Worm (Caenorhabditis elegans): ENCODE results near the gene W09H1.3.

The W09H1.3 gene

ce11 chrII:13159869-13160268 is 24.4 kb upstream of the W09H1.3 start:
- TF ChIP-seq med-1 (GFP tag; optimal IDR thresholded peaks at IDR 0.05; ENCODE audit: insufficient read depth) = no peak
- TF ChIP-seq klf-2 (GFP tag; conservative IDR thresholded peaks at IDR 0.05) = no peak
- TF ChIP-seq T22C8.4 (GFP tag; IDR thresholded peaks at IDR 0.05) = no peak
- no peak for TF ChIP-seq ztf-29 (GFP tag; IDR thresholded peaks at IDR 0.05)
- TF ChIP-seq tab-1 (GFP tag; IDR thresholded peaks at IDR 0.05) = no peak
- TF ChIP-seq flt-1 (GFP tag; IDR thresholded peaks at IDR 0.05) = no peak

ce11 chrII:13163009-13163408 is 21.2 kb upstream of the W09H1.3 start:
- TF ChIP-seq ztf-23 (GFP tag; IDR thresholded peaks at IDR 0.05) (no peak), ztf-29 (GFP tag; IDR thresholded peaks at IDR 0.05) (no peak), med-1 (GFP tag; optimal IDR thresholded peaks at IDR 0.05; ENCODE audit: insufficient read depth) (no peak), ref-1 (GFP tag; conservative IDR thresholded peaks at IDR 0.05) (no peak), flt-1 (GFP tag; IDR thresholded peaks at IDR 0.05) (no peak), cog-1 (tag; optimal IDR thresholded peaks at IDR 0.05) (no peak), klf-2 (GFP tag; conservative IDR thresholded peaks at IDR 0.05) (no peak), tab-1 (GFP tag; IDR thresholded peaks at IDR 0.05) (no peak), T22C8.4 (GFP tag; IDR thresholded peaks at IDR 0.05) (no peak)

ce11 chrII:13164062-13164461 is 20.2 kb upstream of the W09H1.3 start:
- TF ChIP-seq ztf-29 (GFP tag; IDR thresholded peaks at IDR 0.05) = no peak
- TF ChIP-seq klf-2 (GFP tag; conservative IDR thresholded peaks at IDR 0.05) = no peak
- no peak for TF ChIP-seq ref-1 (GFP tag; conservative IDR thresholded peaks at IDR 0.05)
- no peak for TF ChIP-seq flt-1 (GFP tag; IDR thresholded peaks at IDR 0.05)
- no peak for TF ChIP-seq tab-1 (GFP tag; IDR thresholded peaks at IDR 0.05)
- no peak for TF ChIP-seq med-1 (GFP tag; optimal IDR thresholded peaks at IDR 0.05; ENCODE audit: insufficient read depth)
- TF ChIP-seq T22C8.4 (GFP tag; IDR thresholded peaks at IDR 0.05) = no peak
- TF ChIP-seq ztf-23 (GFP tag; IDR thresholded peaks at IDR 0.05) = no peak
- no peak for TF ChIP-seq cog-1 (tag; optimal IDR thresholded peaks at IDR 0.05)

- TF ChIP-seq cog-1 (tag; optimal IDR thresholded peaks at IDR 0.05) (no peak), ref-1 (GFP tag; conservative IDR thresholded peaks at IDR 0.05) (no peak), med-1 (GFP tag; optimal IDR thresholded peaks at IDR 0.05; ENCODE audit: insufficient read depth) (no peak), flt-1 (GFP tag; IDR thresholded peaks at IDR 0.05) (no peak), T22C8.4 (GFP tag; IDR thresholded peaks at IDR 0.05) (no peak), klf-2 (GFP tag; conservative IDR thresholded peaks at IDR 0.05) (no peak), tab-1 (GFP tag; IDR thresholded peaks at IDR 0.05) (no peak), ztf-23 (GFP tag; IDR thresholded peaks at IDR 0.05) (no peak), ztf-29 (GFP tag; IDR thresholded peaks at IDR 0.05) (no peak)
These were observed 18.5 kb upstream of the W09H1.3 start, which contains the start of gene moe-3 for ce11 chrII:13165683-13166259. Gene moe-3, minus strand, starts transcription at chrII:13165733.

ce11 chrII:13167493-13167892 is 16.7 kb upstream of the W09H1.3 start:
- TF ChIP-seq T22C8.4 (GFP tag; IDR thresholded peaks at IDR 0.05) (no peak), ztf-29 (GFP tag; IDR thresholded peaks at IDR 0.05) (no peak), flt-1 (GFP tag; IDR thresholded peaks at IDR 0.05) (no peak), klf-2 (GFP tag; conservative IDR thresholded peaks at IDR 0.05) (no peak), tab-1 (GFP tag; IDR thresholded peaks at IDR 0.05) (no peak), med-1 (GFP tag; optimal IDR thresholded peaks at IDR 0.05; ENCODE audit: insufficient read depth) (no peak), ref-1 (GFP tag; conservative IDR thresholded peaks at IDR 0.05) (no peak), ztf-23 (GFP tag; IDR thresholded peaks at IDR 0.05) (no peak), cog-1 (tag; optimal IDR thresholded peaks at IDR 0.05) (no peak)

- TF ChIP-seq ztf-23 (GFP tag; IDR thresholded peaks at IDR 0.05) (no peak), med-1 (GFP tag; optimal IDR thresholded peaks at IDR 0.05; ENCODE audit: insufficient read depth) (no peak), ztf-29 (GFP tag; IDR thresholded peaks at IDR 0.05) (no peak), tab-1 (GFP tag; IDR thresholded peaks at IDR 0.05) (no peak), cog-1 (tag; optimal IDR thresholded peaks at IDR 0.05) (no peak), flt-1 (GFP tag; IDR thresholded peaks at IDR 0.05) (no peak), klf-2 (GFP tag; conservative IDR thresholded peaks at IDR 0.05) (no peak), ref-1 (GFP tag; conservative IDR thresholded peaks at IDR 0.05) (no peak), T22C8.4 (GFP tag; IDR thresholded peaks at IDR 0.05) (no peak)
These were observed 13.5 kb upstream of the W09H1.3 start for ce11 chrII:13170696-13171095.

ce11 chrII:13174435-13174834 is 9.8 kb upstream of the W09H1.3 start:
- TF ChIP-seq cog-1 (tag; optimal IDR thresholded peaks at IDR 0.05) = no peak
- no peak for TF ChIP-seq ztf-29 (GFP tag; IDR thresholded peaks at IDR 0.05)
- TF ChIP-seq klf-2 (GFP tag; conservative IDR thresholded peaks at IDR 0.05) = no peak
- TF ChIP-seq ztf-23 (GFP tag; IDR thresholded peaks at IDR 0.05) = no peak
- TF ChIP-seq med-1 (GFP tag; optimal IDR thresholded peaks at IDR 0.05; ENCODE audit: insufficient read depth) = no peak
- TF ChIP-seq tab-1 (GFP tag; IDR thresholded peaks at IDR 0.05) = no peak
- TF ChIP-seq flt-1 (GFP tag; IDR thresholded peaks at IDR 0.05) = no peak
- TF ChIP-seq ref-1 (GFP tag; conservative IDR thresholded peaks at IDR 0.05) = no peak
- TF ChIP-seq T22C8.4 (GFP tag; IDR thresholded peaks at IDR 0.05) = no peak

- TF ChIP-seq klf-2 (GFP tag; conservative IDR thresholded peaks at IDR 0.05) (no peak), ztf-23 (GFP tag; IDR thresholded peaks at IDR 0.05) (no peak), T22C8.4 (GFP tag; IDR thresholded peaks at IDR 0.05) (no peak), flt-1 (GFP tag; IDR thresholded peaks at IDR 0.05) (no peak), cog-1 (tag; optimal IDR thresholded peaks at IDR 0.05) (no peak), med-1 (GFP tag; optimal IDR thresholded peaks at IDR 0.05; ENCODE audit: insufficient read depth) (no peak), tab-1 (GFP tag; IDR thresholded peaks at IDR 0.05) (no peak), ref-1 (GFP tag; conservative IDR thresholded peaks at IDR 0.05) (no peak), ztf-29 (GFP tag; IDR thresholded peaks at IDR 0.05) (no peak)
These were observed 2.8 kb upstream of the W09H1.3 start, which contains the start of gene W09H1.1 for ce11 chrII:13181465-13181864. Gene W09H1.1, minus strand, starts transcription at chrII:13181565.

- TF ChIP-seq ref-1 (GFP tag; conservative IDR thresholded peaks at IDR 0.05) = no peak
These were observed 937 bp upstream of the W09H1.3 start, which contains the start of the genes W09H1.4 and his-73 for ce11 chrII:13183228-13183755. Gene W09H1.4, plus strand, starts transcription at chrII:13183528. Gene his-73, plus strand, starts transcription at chrII:13183705.

ce11 chrII:13187188-13187587 is 3.0 kb downstream of the W09H1.3 start, which contains the start of gene mecr-1:
Gene mecr-1, minus strand, starts transcription at chrII:13187314.
- TF ChIP-seq med-1 (GFP tag; optimal IDR thresholded peaks at IDR 0.05; ENCODE audit: insufficient read depth) = no peak
- no peak for TF ChIP-seq ref-1 (GFP tag; conservative IDR thresholded peaks at IDR 0.05)
- TF ChIP-seq tab-1 (GFP tag; IDR thresholded peaks at IDR 0.05) = no peak
- no peak for TF ChIP-seq flt-1 (GFP tag; IDR thresholded peaks at IDR 0.05)
- TF ChIP-seq T22C8.4 (GFP tag; IDR thresholded peaks at IDR 0.05) = no peak
- TF ChIP-seq klf-2 (GFP tag; conservative IDR thresholded peaks at IDR 0.05) = no peak
- no peak for TF ChIP-seq ztf-23 (GFP tag; IDR thresholded peaks at IDR 0.05)
- no peak for TF ChIP-seq cog-1 (tag; optimal IDR thresholded peaks at IDR 0.05)
- TF ChIP-seq ztf-29 (GFP tag; IDR thresholded peaks at IDR 0.05) = no peak
